Worm (Caenorhabditis elegans): ENCODE measurements around the gene srr-6.

Gene srr-6

DNA sequence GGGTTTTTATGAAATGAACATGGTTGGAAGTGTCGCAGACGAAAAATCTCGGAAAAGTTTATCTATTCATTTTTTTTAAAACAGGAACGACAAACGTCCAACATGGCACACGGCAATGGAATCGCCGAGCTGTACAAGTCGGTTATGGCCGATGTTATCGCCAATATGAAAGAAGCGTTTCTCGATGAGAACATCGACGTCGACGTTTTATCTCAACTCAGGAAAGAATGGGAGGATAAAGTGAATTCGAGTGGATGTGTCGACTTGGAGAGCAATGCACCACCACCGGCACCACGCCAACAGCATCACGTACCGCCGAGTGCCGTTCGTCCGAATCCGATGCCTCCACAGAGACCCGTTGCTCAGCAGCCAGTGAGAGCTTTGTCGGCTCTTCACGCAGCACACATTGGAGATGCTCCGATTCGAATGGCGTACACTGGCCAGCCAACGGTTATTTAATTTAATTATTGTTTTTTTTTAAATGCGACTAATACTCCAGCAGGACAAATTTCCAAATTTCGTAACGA is 37.5 kb downstream of the srr-6 start:
- no peak for TF ChIP-seq lin-14 (GFP tag; optimal IDR thresholded peaks at IDR 0.05)
- no peak for TF ChIP-seq lsy-2 (tag; optimal IDR thresholded peaks at IDR 0.05)
- peak; percentile 23 for TF ChIP-seq alr-1 (tag; optimal IDR thresholded peaks at IDR 0.05; ENCODE audit: borderline replicate concordance)
- no peak for TF ChIP-seq grh-1 (GFP tag; IDR thresholded peaks at IDR 0.05)
- TF ChIP-seq efl-1 (optimal IDR thresholded peaks at IDR 0.05) = no peak
- peak in 1 of 2 experiments; percentile 40 for TF ChIP-seq efl-1 (GFP tag; optimal IDR thresholded peaks at IDR 0.05 in 1 of 2)
- TF ChIP-seq unc-98 (GFP tag; IDR thresholded peaks at IDR 0.05) = no peak
- peak; percentile 50 for TF ChIP-seq ceh-63 (GFP tag; optimal IDR thresholded peaks at IDR 0.05)
- no peak for TF ChIP-seq dpl-1 (GFP tag; optimal IDR thresholded peaks at IDR 0.05)
- no peak for TF ChIP-seq irx-1 (tag; optimal IDR thresholded peaks at IDR 0.05)

DNA sequence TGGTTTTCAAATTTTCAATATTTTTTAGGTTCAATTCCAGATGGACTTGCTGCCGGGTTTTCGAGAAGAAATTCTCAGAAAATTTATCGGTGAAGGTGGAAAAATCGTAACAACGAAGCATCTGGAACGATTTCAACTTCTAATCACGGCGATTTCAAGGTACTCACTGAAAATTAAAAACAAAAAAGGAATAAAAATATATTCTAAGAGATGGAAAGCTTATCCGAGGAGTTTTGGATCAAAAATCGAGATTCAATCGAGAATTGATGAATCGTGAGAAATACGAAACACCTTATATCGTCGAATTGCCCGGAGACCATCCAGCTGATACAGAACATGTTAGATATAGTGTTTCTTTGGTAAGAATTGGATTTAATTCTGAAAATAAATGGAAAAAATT is 39.6 kb downstream of the srr-6 start, which contains the start of gene K11D12.12:
Gene K11D12.12, plus strand, starts transcription at position 29 of the 400 bp plus-strand sequence.
- TF ChIP-seq zag-1 (tag; optimal IDR thresholded peaks at IDR 0.05) = no peak
- no peak for TF ChIP-seq efl-1 (optimal IDR thresholded peaks at IDR 0.05)
- peak in 1 of 2 experiments; percentile 91 for TF ChIP-seq efl-1 (GFP tag; optimal IDR thresholded peaks at IDR 0.05 in 1 of 2)

ce11 chrV:5053335-5053734 is 40.7 kb downstream of the srr-6 start, which contains the start of gene cwp-4:
cwp-4 (plus strand) TSS chrV:5053635.
- no peak for TF ChIP-seq nhr-85 (tag)
- TF ChIP-seq rnt-1 (tag; optimal IDR thresholded peaks at IDR 0.05) = no peak
- TF ChIP-seq fkh-4 (tag; optimal IDR thresholded peaks at IDR 0.05; ENCODE audit: borderline replicate concordance) = no peak
- TF ChIP-seq nhr-12 (tag; optimal IDR thresholded peaks at IDR 0.05) = no peak
- TF ChIP-seq C04F5.9 (tag; optimal IDR thresholded peaks at IDR 0.05) = no peak
- TF ChIP-seq blmp-1 (tag; optimal IDR thresholded peaks at IDR 0.05) = no peak
- no peak for TF ChIP-seq hlh-17 (GFP tag; optimal IDR thresholded peaks at IDR 0.05; ENCODE audit: borderline replicate concordance)
- TF ChIP-seq nhr-47 (tag; optimal IDR thresholded peaks at IDR 0.05) = no peak
- no peak for TF ChIP-seq unc-98 (GFP tag; IDR thresholded peaks at IDR 0.05)
- TF ChIP-seq nhr-71 (tag; optimal IDR thresholded peaks at IDR 0.05) = no peak
- no peak for TF ChIP-seq fos-1 (tag; optimal IDR thresholded peaks at IDR 0.05)
- no peak for TF ChIP-seq aha-1 (tag; optimal IDR thresholded peaks at IDR 0.05)
- no peak for TF ChIP-seq mep-1 (tag; optimal IDR thresholded peaks at IDR 0.05)
